Worm (Caenorhabditis elegans) whole organism, L1 larva: ENCODE results near the gene atf-4.

Experiments used
- F16B12.6 ChIP-seq: fragments of 150-350 bp; optimal IDR thresholded peaks from 2 replicates; lab custom pipeline; 2014; ENCODE audit warnings: missing biosample characterization, missing genetic modification characterization
- aha-1 ChIP-seq: fragments of 150-350 bp; optimal IDR thresholded peaks from 2 replicates; lab custom pipeline; 2014; ENCODE audit warnings: missing biosample characterization, missing genetic modification characterization
- egl-13 ChIP-seq: sonication (generic microtip); optimal IDR thresholded peaks from 2 replicates; lab custom pipeline; 2016; ENCODE audit warnings: missing genotype, missing genetic modification reagents, missing genetic modification characterization, missing compliant biosample characterization
- egl-27 ChIP-seq, 2 experiments: fragments of 150-350 bp in 1 of 2; sonication (generic microtip); optimal IDR thresholded peaks; 3 replicates each; lab custom pipeline; 2017 to 2018; ENCODE audit warnings: missing biosample characterization in 2 of 2, missing genetic modification characterization in 2 of 2, missing genetic modification reagents in 2 of 2
- elt-2 ChIP-seq: sonication (generic microtip); optimal IDR thresholded peaks from 2 replicates; lab custom pipeline; 2016; ENCODE audit warnings: missing genetic modification characterization, mild to moderate bottlenecking, inconsistent platforms, missing compliant biosample characterization, missing genetic modification reagents
- jun-1 ChIP-seq: fragments of 150-350 bp; optimal IDR thresholded peaks from 2 replicates; lab custom pipeline; 2014; ENCODE audit warnings: missing biosample characterization, missing genetic modification reagents, missing genetic modification characterization
- lin-13 ChIP-seq: fragments of 150-350 bp; optimal IDR thresholded peaks from 2 replicates; lab custom pipeline; 2014; ENCODE audit warnings: missing biosample characterization, missing genetic modification reagents, missing genetic modification characterization
- mdl-1 ChIP-seq, 2 experiments: fragments of 150-350 bp; optimal IDR thresholded peaks; 2 replicates each; lab custom pipeline; 2014 to 2017; ENCODE audit warnings: missing biosample characterization in 2 of 2, missing genetic modification characterization in 2 of 2, inconsistent platforms in 1 of 2
- nhr-28 ChIP-seq: fragments of 150-350 bp; optimal IDR thresholded peaks from 2 replicates; lab custom pipeline; 2014; ENCODE audit warnings: missing biosample characterization, missing genetic modification characterization
- snpc-4 ChIP-seq: fragments of 150-350 bp; optimal IDR thresholded peaks from 2 replicates; lab custom pipeline; 2014; ENCODE audit warnings: missing biosample characterization, missing genetic modification characterization
- unc-86 ChIP-seq: sonication (generic microtip); optimal IDR thresholded peaks from 2 replicates; lab custom pipeline; 2016; ENCODE audit warnings: missing genetic modification characterization, missing compliant biosample characterization
- zag-1 ChIP-seq: fragments of 150-350 bp; optimal IDR thresholded peaks from 2 replicates; lab custom pipeline; 2014; ENCODE audit warnings: missing biosample characterization, missing genetic modification characterization

- TF ChIP-seq egl-27 (tag; optimal IDR thresholded peaks at IDR 0.05; lab: Kevin White, UChicago) (no peak), zag-1 (tag; lab: Kevin White, UChicago) (no peak), jun-1 (tag; lab: Kevin White, UChicago) (no peak), F16B12.6 (tag; lab: Kevin White, UChicago) (no peak), snpc-4 (tag; lab: Kevin White, UChicago) (no peak), aha-1 (tag; lab: Kevin White, UChicago) (no peak), mdl-1 (tag; optimal IDR thresholded peaks at IDR 0.05; lab: Kevin White, UChicago) (no peak), egl-13 (no peak), elt-2 (tag; lab: Kevin White, UChicago) (no peak), nhr-28 (tag; lab: Kevin White, UChicago) (no peak), unc-86 (tag; lab: Kevin White, UChicago) (no peak), lin-13 (GFP tag; lab: Kevin White, UChicago) (no peak)
Observed at ce11 chrX:14812061-14812460, 1.5 kb upstream of the atf-4 start, which contains the start of gene T04C10.3.
